Fruit fly (Drosophila melanogaster): Measurements from ENCODE around the gene eRF3.

eRF3 gene

DNA sequence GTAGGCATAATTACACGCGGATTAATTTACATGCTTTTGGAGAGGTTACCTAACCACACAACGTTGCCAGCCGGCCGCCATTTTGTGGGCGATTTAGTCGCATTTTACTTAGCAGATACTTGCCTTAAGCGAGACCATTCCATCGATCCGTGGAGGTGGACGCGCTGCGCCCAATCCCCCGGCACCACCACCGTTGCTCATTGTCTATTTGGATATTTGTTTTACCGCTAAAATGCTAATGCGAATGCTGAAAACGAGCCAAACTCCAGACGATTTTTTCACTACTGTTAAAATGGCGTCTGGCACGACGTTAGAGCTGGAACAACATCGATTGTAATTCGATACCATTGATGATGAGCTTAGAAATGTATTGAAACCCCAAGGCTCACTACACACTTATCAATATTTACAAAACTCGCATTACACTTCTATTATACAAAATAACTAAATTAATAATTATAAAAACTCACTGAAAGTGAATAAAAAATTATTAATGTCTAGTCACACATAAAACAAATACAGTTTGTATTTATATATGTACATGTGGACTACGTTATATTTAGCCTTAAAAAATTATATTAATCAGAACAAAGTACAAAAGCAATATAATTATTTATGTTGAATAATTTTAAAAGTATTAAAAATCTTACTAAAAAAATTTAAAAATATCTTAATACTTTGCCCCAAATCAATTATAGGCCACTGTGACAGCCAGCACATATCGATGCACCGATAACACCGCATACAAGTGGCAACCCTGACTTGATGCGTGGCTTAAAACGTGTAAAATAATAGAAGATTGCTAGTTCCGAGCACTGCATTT lies at the start of gene eRF3:
eRF3 (plus strand) TSS at position 741 of the 823 bp plus-strand sequence.
- TF ChIP-seq Ets21C (GFP tag; optimal IDR thresholded peaks at IDR 0.05) = no peak
- peak; percentile 30 for TF ChIP-seq Met (GFP tag; optimal IDR thresholded peaks at IDR 0.05)
- peak; percentile 73 for TF ChIP-seq CG32006 (GFP tag; optimal IDR thresholded peaks at IDR 0.05)
- TF ChIP-seq Gug (GFP tag; IDR thresholded peaks at IDR 0.05) = peak; percentile 56; the same call in 1 of the 2 replicates
- TF ChIP-seq Hr38 (GFP tag; optimal IDR thresholded peaks at IDR 0.05) = no peak
- TF ChIP-seq net (GFP tag; optimal IDR thresholded peaks at IDR 0.05) = peak; percentile 49
- TF ChIP-seq CG16779 (tag; optimal IDR thresholded peaks at IDR 0.05) = no peak
- TF ChIP-seq salr (GFP tag; optimal IDR thresholded peaks at IDR 0.05) = peak in 1 of 2 experiments; percentile 71
- peak; percentile 3 for TF ChIP-seq Eip93F (GFP tag; optimal IDR thresholded peaks at IDR 0.05)
- TF ChIP-seq OdsH (GFP tag; optimal IDR thresholded peaks at IDR 0.05) = peak; percentile 67
- TF ChIP-seq Sox14 (GFP tag; optimal IDR thresholded peaks at IDR 0.05) = no peak
- TF ChIP-seq CG34406 (GFP tag; optimal IDR thresholded peaks at IDR 0.05) = peak; percentile 76
- peak; percentile 58 for TF ChIP-seq CG3919 (GFP tag; optimal IDR thresholded peaks at IDR 0.05)
- TF ChIP-seq achi (GFP tag; optimal IDR thresholded peaks at IDR 0.05) = peak; percentile 62
- no peak for TF ChIP-seq CG6276 (GFP tag; optimal IDR thresholded peaks at IDR 0.05)
- peak; percentile 37 for TF ChIP-seq CG6808 (GFP tag; optimal IDR thresholded peaks at IDR 0.05)
- peak; percentile 43; the same call in 1 of the 2 replicates for TF ChIP-seq CG11294 (GFP tag; IDR thresholded peaks at IDR 0.05)
- peak; percentile 39 for TF ChIP-seq CG11902 (GFP tag; optimal IDR thresholded peaks at IDR 0.05)
- TF ChIP-seq fkh (GFP tag; optimal IDR thresholded peaks at IDR 0.05) = peak; percentile 38
- TF ChIP-seq Eip75B (GFP tag; optimal IDR thresholded peaks at IDR 0.05) = peak; percentile 38
- peak; percentile 48 for TF ChIP-seq Lpt (GFP tag; optimal IDR thresholded peaks at IDR 0.05)
- TF ChIP-seq Sox102F (GFP tag; optimal IDR thresholded peaks at IDR 0.05) = peak; percentile 36
- TF ChIP-seq CG6854 (GFP tag; optimal IDR thresholded peaks at IDR 0.05) = no peak
- TF ChIP-seq Hr39 (GFP tag; optimal IDR thresholded peaks at IDR 0.05) = peak; percentile 29
- TF ChIP-seq CG31627 (GFP tag; optimal IDR thresholded peaks at IDR 0.05) = peak; percentile 26
- TF ChIP-seq Ets96B (tag; optimal IDR thresholded peaks at IDR 0.05) = peak; percentile 70
- TF ChIP-seq CG11762 (GFP tag; optimal IDR thresholded peaks at IDR 0.05; ENCODE audit: insufficient read depth) = peak; percentile 14
- peak; percentile 35 for TF ChIP-seq CG10669 (GFP tag; optimal IDR thresholded peaks at IDR 0.05)
- TF ChIP-seq fd85E (GFP tag; optimal IDR thresholded peaks at IDR 0.05) = no peak
- peak; percentile 29 for TF ChIP-seq lz (GFP tag; optimal IDR thresholded peaks at IDR 0.05)
- TF ChIP-seq CG3032 (tag; optimal IDR thresholded peaks at IDR 0.05) = peak; percentile 79
- peak; percentile 46 for TF ChIP-seq dsx (GFP tag; optimal IDR thresholded peaks at IDR 0.05; ENCODE audit: poor library complexity, severe bottlenecking)
- peak; percentile 42 for TF ChIP-seq CG6792 (GFP tag; optimal IDR thresholded peaks at IDR 0.05)
- peak; percentile 36 for TF ChIP-seq dac (GFP tag; optimal IDR thresholded peaks at IDR 0.05)
- peak; percentile 73 for TF ChIP-seq vri (GFP tag; optimal IDR thresholded peaks at IDR 0.05)
- TF ChIP-seq CG6163 (GFP tag; IDR thresholded peaks at IDR 0.05) = peak; percentile 52; the same call in 2 of the 3 replicates
- TF ChIP-seq CG7368 (GFP tag; optimal IDR thresholded peaks at IDR 0.05) = peak; percentile 49
- no peak for TF ChIP-seq Blimp-1 (GFP tag; optimal IDR thresholded peaks at IDR 0.05)
- peak; percentile 51 for TF ChIP-seq topi (GFP tag; optimal IDR thresholded peaks at IDR 0.05)
- TF ChIP-seq Eip78C (GFP tag) = peak; percentile 85
- TF ChIP-seq Smox (GFP tag; optimal IDR thresholded peaks at IDR 0.05) = peak; percentile 55
- TF ChIP-seq ss (GFP tag; optimal IDR thresholded peaks at IDR 0.05) = peak in 1 of 2 experiments; percentile 45
- TF ChIP-seq CG8119 (GFP tag; IDR thresholded peaks at IDR 0.05) = peak; percentile 74; the same call in 2 of the 3 replicates
- TF ChIP-seq CG15336 (GFP tag; IDR thresholded peaks at IDR 0.05) = peak; percentile 67
- no peak for TF ChIP-seq CG1621 (tag; optimal IDR thresholded peaks at IDR 0.05)
- TF ChIP-seq CG4318 (GFP tag; optimal IDR thresholded peaks at IDR 0.05) = peak; percentile 68
- TF ChIP-seq CG8632 (GFP tag; optimal IDR thresholded peaks at IDR 0.05) = peak; percentile 78
- TF ChIP-seq fd59A (GFP tag; optimal IDR thresholded peaks at IDR 0.05) = no peak
- TF ChIP-seq spab (GFP tag; optimal IDR thresholded peaks at IDR 0.05) = peak; percentile 18

Data from whole organism, prepupa.